Fruit fly (Drosophila melanogaster) whole organism, embryonic: Measurements from ENCODE around the gene nAChRalpha7.

Experiments used
- Adf1 ChIP-seq: fragments of 200-800 bp; sonication (Bioruptor generic); IDR thresholded peaks from 2 replicates; pipeline ENCODE4 v1.3.6; 2022; ENCODE audit warnings: missing biosample characterization, missing genetic modification characterization
- Asciz ChIP-seq: fragments of 200-800 bp; sonication (Bioruptor generic); optimal IDR thresholded peaks from 2 replicates; lab custom pipeline; 2017; ENCODE audit warnings: missing biosample characterization, mild to moderate bottlenecking, missing genetic modification characterization, missing genetic modification reagents
- Atf6 ChIP-seq: fragments of 200-800 bp; sonication (Bioruptor generic); IDR thresholded peaks from 2 replicates; pipeline ENCODE4 v1.3.6; 2022; ENCODE audit warnings: missing biosample characterization, missing genetic modification characterization
- Bteb2 ChIP-seq: fragments of 200-800 bp; sonication (Bioruptor generic); optimal IDR thresholded peaks from 2 replicates; lab custom pipeline; 2016; ENCODE audit warnings: missing biosample characterization, missing genetic modification characterization
- CG12219 ChIP-seq: fragments of 200-800 bp; sonication (Bioruptor generic); optimal IDR thresholded peaks from 3 replicates; lab custom pipeline; 2018; ENCODE audit warnings: missing biosample characterization, mild to moderate bottlenecking, missing genetic modification characterization
- CG12236 ChIP-seq: fragments of 200-800 bp; sonication (Bioruptor generic); optimal IDR thresholded peaks from 2 replicates; lab custom pipeline; 2016; ENCODE audit warnings: missing biosample characterization, missing genetic modification characterization
- CG1647 ChIP-seq: fragments of 200-800 bp; sonication (Bioruptor generic); optimal IDR thresholded peaks from 3 replicates; lab custom pipeline; 2016; ENCODE audit warnings: missing biosample characterization, missing genetic modification characterization
- CG16813 ChIP-seq: fragments of 200-800 bp; sonication (Bioruptor generic); IDR thresholded peaks from 3 replicates; pipeline ENCODE4 v1.3.6; 2022; ENCODE audit warnings: missing biosample characterization, missing genetic modification characterization; ENCODE audit not compliant: partially characterized antibody
- CG18262 ChIP-seq: fragments of 200-800 bp; optimal IDR thresholded peaks from 3 replicates; lab custom pipeline; 2019; ENCODE audit warnings: missing biosample characterization, mild to moderate bottlenecking, missing genetic modification characterization, moderate library complexity
- CG2678 ChIP-seq: fragments of 200-800 bp; sonication (Bioruptor generic); optimal IDR thresholded peaks from 3 replicates; lab custom pipeline; 2019; ENCODE audit warnings: missing biosample characterization, mild to moderate bottlenecking, missing genetic modification characterization, moderate library complexity
- CG2712 ChIP-seq: fragments of 200-800 bp; optimal IDR thresholded peaks from 3 replicates; lab custom pipeline; 2019; ENCODE audit warnings: missing biosample characterization, mild to moderate bottlenecking, missing genetic modification characterization, moderate library complexity
- CG3163 ChIP-seq: fragments of 200-800 bp; sonication (Bioruptor generic); optimal IDR thresholded peaks from 3 replicates; lab custom pipeline; 2016; ENCODE audit warnings: missing biosample characterization, missing genetic modification characterization
- CG3726 ChIP-seq: fragments of 200-800 bp; sonication (Bioruptor generic); IDR thresholded peaks from 3 replicates; pipeline ENCODE4, ENCODE4 v1.3.6; 2022; ENCODE audit warnings: missing biosample characterization, missing genetic modification characterization
- CG3847 ChIP-seq: fragments of 200-800 bp; sonication (Bioruptor generic); IDR thresholded peaks from 2 replicates; pipeline ENCODE4 v1.3.6; 2022; ENCODE audit warnings: missing biosample characterization, missing genetic modification characterization
- CG4328 ChIP-seq: fragments of 200-800 bp; sonication (Bioruptor generic); optimal IDR thresholded peaks from 3 replicates; lab custom pipeline; 2017; ENCODE audit warnings: missing biosample characterization, missing genetic modification reagents, missing genetic modification characterization
- CG4424 ChIP-seq: fragments of 200-800 bp; sonication (Bioruptor generic); optimal IDR thresholded peaks from 3 replicates; lab custom pipeline; 2016; ENCODE audit warnings: missing biosample characterization, missing genetic modification characterization
- CG4707 ChIP-seq: fragments of 200-800 bp; sonication (Bioruptor generic); optimal IDR thresholded peaks from 2 replicates; lab custom pipeline; 2018; ENCODE audit warnings: missing biosample characterization, mild to moderate bottlenecking, missing genetic modification characterization, moderate library complexity
- CG6683 ChIP-seq: fragments of 200-800 bp; sonication (Bioruptor generic); optimal IDR thresholded peaks from 2 replicates; lab custom pipeline; 2017; ENCODE audit warnings: missing biosample characterization, mild to moderate bottlenecking, missing genetic modification characterization, missing genetic modification reagents
- CG8478 ChIP-seq: fragments of >200 bp; optimal IDR thresholded peaks from 2 replicates; lab custom pipeline; 2018
- CG8765 ChIP-seq: fragments of 200-800 bp; sonication (Bioruptor generic); IDR thresholded peaks from 2 replicates; pipeline ENCODE4 v1.3.6; 2022; ENCODE audit warnings: missing biosample characterization, missing genetic modification characterization
- CTCF ChIP-seq: fragments of 200-800 bp; sonication (Bioruptor generic); optimal IDR thresholded peaks from 2 replicates; lab custom pipeline; 2017; ENCODE audit warnings: missing biosample characterization, mild to moderate bottlenecking, missing genetic modification characterization, moderate library complexity
- D19A ChIP-seq: fragments of 200-800 bp; optimal IDR thresholded peaks from 3 replicates; lab custom pipeline; 2019; ENCODE audit warnings: missing biosample characterization, mild to moderate bottlenecking, missing genetic modification characterization, moderate library complexity
- Dip2 ChIP-seq: fragments of 200-800 bp; sonication (Bioruptor generic); IDR thresholded peaks from 2 replicates; pipeline ENCODE4 v1.3.6; 2022; ENCODE audit warnings: missing biosample characterization, missing genetic modification characterization
- Doc2 ChIP-seq: fragments of 200-800 bp; sonication (Bioruptor generic); IDR thresholded peaks from 2 replicates; pipeline ENCODE4 v1.3.6; 2022; ENCODE audit warnings: missing biosample characterization, missing genetic modification characterization
- Dp ChIP-seq: fragments of 200-800 bp; sonication (Bioruptor generic); optimal IDR thresholded peaks from 2 replicates; lab custom pipeline; 2018; ENCODE audit warnings: missing biosample characterization, mild to moderate bottlenecking, missing genetic modification characterization, moderate library complexity
- Ets97D ChIP-seq: fragments of 200-800 bp; sonication (Bioruptor generic); optimal IDR thresholded peaks from 3 replicates; lab custom pipeline; 2016; ENCODE audit warnings: missing biosample characterization, missing genetic modification characterization
- Hey ChIP-seq: fragments of 200-800 bp; sonication (Bioruptor generic); optimal IDR thresholded peaks from 3 replicates; lab custom pipeline; 2018; ENCODE audit warnings: missing biosample characterization, mild to moderate bottlenecking, missing genetic modification characterization
- Lhr ChIP-seq: fragments of 200-800 bp; sonication (Bioruptor generic); optimal IDR thresholded peaks from 3 replicates; lab custom pipeline; 2017; ENCODE audit warnings: mild to moderate bottlenecking, missing biosample characterization, missing genetic modification reagents, missing genetic modification characterization
- Meics ChIP-seq: fragments of 200-800 bp; sonication (Bioruptor generic); optimal IDR thresholded peaks from 2 replicates; lab custom pipeline; 2017; ENCODE audit warnings: missing biosample characterization, mild to moderate bottlenecking, missing genetic modification characterization
- Scr ChIP-seq: fragments of 200-800 bp; sonication (Bioruptor generic); IDR thresholded peaks from 2 replicates; pipeline ENCODE4 v1.3.6; 2022; ENCODE audit warnings: missing biosample characterization, missing genetic modification characterization; ENCODE audit not compliant: partially characterized antibody
- Tbp ChIP-seq: fragments of >200 bp; optimal IDR thresholded peaks from 2 replicates; lab custom pipeline; 2018; ENCODE audit warnings: missing biosample characterization, missing genetic modification characterization
- aop ChIP-seq: fragments of 200-800 bp; sonication (Bioruptor generic); IDR thresholded peaks from 2 replicates; pipeline ENCODE4 v1.3.6; 2022; ENCODE audit warnings: missing biosample characterization, missing genetic modification characterization
- ara ChIP-seq: fragments of 200-800 bp; sonication (Bioruptor generic); IDR thresholded peaks from 2 replicates; pipeline ENCODE4 v1.3.6; 2022; ENCODE audit warnings: missing biosample characterization, missing genetic modification characterization
- bowl ChIP-seq: fragments of 200-800 bp; sonication (Bioruptor generic); IDR thresholded peaks from 2 replicates; pipeline ENCODE4 v1.3.6; 2022; ENCODE audit warnings: missing biosample characterization, missing genetic modification characterization
- danr ChIP-seq: fragments of 200-800 bp; sonication (Bioruptor generic); IDR thresholded peaks from 2 replicates; pipeline ENCODE4 v1.3.6; 2022; ENCODE audit warnings: missing biosample characterization, missing genetic modification characterization
- dimm ChIP-seq: fragments of 200-800 bp; sonication (Bioruptor generic); IDR thresholded peaks from 2 replicates; pipeline ENCODE4 v1.3.6; 2022; ENCODE audit warnings: missing biosample characterization, missing genetic modification characterization
- gt ChIP-seq: fragments of 200-800 bp; sonication (Bioruptor generic); IDR thresholded peaks from 2 replicates; pipeline ENCODE4 v1.3.6; 2022; ENCODE audit warnings: missing biosample characterization, missing genetic modification characterization
- ind ChIP-seq: fragments of 200-800 bp; sonication (Bioruptor generic); optimal IDR thresholded peaks from 3 replicates; lab custom pipeline; 2016; ENCODE audit warnings: missing biosample characterization, missing genetic modification characterization
- jumu ChIP-seq: fragments of 200-800 bp; sonication (Bioruptor generic); optimal IDR thresholded peaks from 3 replicates; lab custom pipeline; 2016; ENCODE audit warnings: missing biosample characterization, missing genetic modification characterization
- kah ChIP-seq: fragments of 200-800 bp; sonication (Bioruptor generic); optimal IDR thresholded peaks from 2 replicates; lab custom pipeline; 2018; ENCODE audit warnings: missing biosample characterization, mild to moderate bottlenecking, missing genetic modification characterization
- klu ChIP-seq: fragments of 200-800 bp; sonication (Bioruptor generic); IDR thresholded peaks from 2 replicates; pipeline ENCODE4 v1.3.6; 2022; ENCODE audit warnings: missing biosample characterization, missing genetic modification characterization
- nerfin-2 ChIP-seq: fragments of 200-800 bp; sonication (Bioruptor generic); IDR thresholded peaks from 2 replicates; pipeline ENCODE4 v1.3.6; 2022; ENCODE audit warnings: missing biosample characterization, missing genetic modification characterization; ENCODE audit not compliant: partially characterized antibody
- nmo ChIP-seq: fragments of 200-800 bp; sonication (Bioruptor generic); optimal IDR thresholded peaks from 2 replicates; lab custom pipeline; 2018; ENCODE audit warnings: missing biosample characterization, mild to moderate bottlenecking, missing genetic modification characterization, moderate library complexity
- pan ChIP-seq, 4 experiments: fragments of >200 bp in 3 of 4; fragments of 200-800 bp in 1 of 4; sonication (Bioruptor generic) in 1 of 4; optimal IDR thresholded peaks in 3 of 4; IDR thresholded peaks in 1 of 4; 2 replicates each; pipeline versions ENCODE4 v1.3.6 to Lab custom; 2017 to 2022; ENCODE audit warnings: missing biosample characterization in 2 of 4, missing genetic modification characterization in 2 of 4, mixed read lengths in 1 of 4
- pho ChIP-seq: fragments of 200-800 bp; sonication (Bioruptor generic); optimal IDR thresholded peaks from 2 replicates; lab custom pipeline; 2016; ENCODE audit warnings: missing biosample characterization, missing genetic modification characterization
- pita ChIP-seq: fragments of 200-800 bp; sonication (Bioruptor generic); optimal IDR thresholded peaks from 2 replicates; lab custom pipeline; 2017; ENCODE audit warnings: missing biosample characterization, mild to moderate bottlenecking, missing genetic modification characterization
- repo ChIP-seq: fragments of 200-800 bp; sonication (Bioruptor generic); optimal IDR thresholded peaks from 2 replicates; lab custom pipeline; 2016; ENCODE audit warnings: missing biosample characterization, missing genetic modification characterization
- salm ChIP-seq: fragments of 200-800 bp; sonication (Bioruptor generic); optimal IDR thresholded peaks from 2 replicates; lab custom pipeline; 2018; ENCODE audit warnings: missing biosample characterization, mild to moderate bottlenecking, missing genetic modification characterization
- sens-2 ChIP-seq: fragments of 200-800 bp; sonication (Bioruptor generic); IDR thresholded peaks from 2 replicates; pipeline ENCODE4 v1.3.6; 2022; ENCODE audit warnings: missing biosample characterization, missing genetic modification characterization
- sima ChIP-seq: fragments of 200-800 bp; sonication (Bioruptor generic); optimal IDR thresholded peaks from 2 replicates; lab custom pipeline; 2016; ENCODE audit warnings: missing biosample characterization, missing genetic modification characterization
- trem ChIP-seq: fragments of 200-800 bp; optimal IDR thresholded peaks from 3 replicates; lab custom pipeline; 2019; ENCODE audit warnings: missing biosample characterization, mild to moderate bottlenecking, missing genetic modification characterization, moderate library complexity
- twi ChIP-seq: fragments of 200-800 bp; optimal IDR thresholded peaks from 2 replicates; lab custom pipeline; 2019; ENCODE audit warnings: missing biosample characterization, mild to moderate bottlenecking, missing genetic modification characterization, moderate library complexity
- usp ChIP-seq: fragments of >200 bp; optimal IDR thresholded peaks from 2 replicates; lab custom pipeline; 2017; ENCODE audit warnings: missing biosample characterization, missing genetic modification characterization

nAChRalpha7 gene

dm6 chrX:19323835-19324133 is 24.5 kb downstream of the nAChRalpha7 start (continued):
- TF ChIP-seq CG4707 (GFP tag; lab: Kevin White, UChicago) (peak; percentile 36), CG16813 (no peak), CG12219 (GFP tag; lab: Kevin White, UChicago) (peak; percentile 72), CTCF (GFP tag; lab: Kevin White, UChicago) (peak; percentile 36), Lhr (GFP tag; lab: Kevin White, UChicago) (peak; percentile 28), danr (no peak), CG3847 (peak; percentile 83), jumu (GFP tag; lab: Kevin White, UChicago) (peak; percentile 55), Doc2 (GFP tag; lab: Robert Waterston, UW) (no peak), Dip2 (GFP tag; lab: Robert Waterston, UW) (no peak), Bteb2 (GFP tag; lab: Kevin White, UChicago) (peak; percentile 80), CG3163 (GFP tag; lab: Kevin White, UChicago) (no peak), Meics (peak; percentile 86), usp (no peak), ind (GFP tag; lab: Kevin White, UChicago) (peak; percentile 81), klu (GFP tag; lab: Robert Waterston, UW) (peak; percentile 58; the same call in 1 of the 2 replicates), trem (tag; lab: Kevin White, UChicago) (peak; percentile 51), pho (GFP tag; lab: Kevin White, UChicago) (peak; percentile 84), Tbp (GFP tag; lab: Kevin White, UChicago) (no peak), kah (GFP tag; lab: Kevin White, UChicago) (peak; percentile 66), CG2678 (tag; lab: Kevin White, UChicago) (peak; percentile 89), Dp (GFP tag; lab: Kevin White, UChicago) (no peak), nmo (peak; percentile 73), salm (tag; lab: Kevin White, UChicago) (peak; percentile 54), twi (tag; lab: Kevin White, UChicago) (peak; percentile 39), CG3726 (GFP tag; lab: Robert Waterston, UW) (no peak), CG4424 (peak; percentile 65), ara (GFP tag; lab: Robert Waterston, UW) (peak; percentile 55), Ets97D (GFP tag; lab: Kevin White, UChicago) (peak; percentile 26), sens-2 (GFP tag; lab: Robert Waterston, UW) (peak; percentile 61), sima (GFP tag; lab: Kevin White, UChicago) (no peak), dimm (GFP tag; lab: Robert Waterston, UW) (no peak; the same call in 1 of the 2 replicates), Asciz (GFP tag; lab: Kevin White, UChicago) (peak; percentile 64), CG6683 (peak; percentile 73), Hey (tag; lab: Kevin White, UChicago) (peak; percentile 31), pan (optimal IDR thresholded peaks at IDR 0.05; lab: Kevin White, UChicago) (no peak), pan (GFP tag; optimal IDR thresholded peaks at IDR 0.05 in 1 of 2, IDR thresholded peaks at IDR 0.05 in 1 of 2) (peak in 1 of 2 experiments; percentile 80), CG8478 (no peak), gt (no peak), D19A (tag; lab: Kevin White, UChicago) (peak; percentile 65), CG1647 (GFP tag; lab: Kevin White, UChicago) (peak; percentile 72), CG8765 (GFP tag; lab: Robert Waterston, UW) (peak; percentile 68; the same call in 1 of the 2 replicates), CG2712 (tag; lab: Kevin White, UChicago) (peak; percentile 83), Adf1 (GFP tag; lab: Robert Waterston, UW) (peak; percentile 82), CG12236 (peak; percentile 54), Scr (GFP tag; lab: Robert Waterston, UW) (no peak), nerfin-2 (GFP tag; lab: Robert Waterston, UW) (no peak), CG4328 (GFP tag; lab: Kevin White, UChicago) (peak; percentile 50), pita (GFP tag; lab: Kevin White, UChicago) (no peak), bowl (GFP tag; lab: Robert Waterston, UW) (0 out of 2 replicates have a peak, but pooled peaks have one; percentile 20), CG18262 (tag; lab: Kevin White, UChicago) (peak; percentile 75), Atf6 (GFP tag; lab: Robert Waterston, UW) (peak; percentile 88), aop (GFP tag; lab: Robert Waterston, UW) (no peak), repo (GFP tag; lab: Kevin White, UChicago) (peak; percentile 37)
